Worm (Caenorhabditis elegans): ENCODE results near the gene F52E1.14.

ce11 chrV:8334360-8334759 lies 49.4 kb upstream of the F52E1.14 start, which contains the start of gene tmd-2:
- TF ChIP-seq ama-1 (optimal IDR thresholded peaks at IDR 0.05) = no peak
- no peak for TF ChIP-seq hmg-4 (GFP tag; optimal IDR thresholded peaks at IDR 0.05)
- no peak for TF ChIP-seq tra-4 (tag; optimal IDR thresholded peaks at IDR 0.05)
- no peak for TF ChIP-seq ets-7 (tag; optimal IDR thresholded peaks at IDR 0.05)
- no peak for TF ChIP-seq ceh-36 (tag; optimal IDR thresholded peaks at IDR 0.05)
- no peak for TF ChIP-seq tbx-37 (GFP tag; conservative IDR thresholded peaks at IDR 0.05)
- TF ChIP-seq F13C5.2 (tag; optimal IDR thresholded peaks at IDR 0.05) = no peak
- no peak for TF ChIP-seq flt-1 (GFP tag; IDR thresholded peaks at IDR 0.05)
- TF ChIP-seq hmbx-1 (tag; optimal IDR thresholded peaks at IDR 0.05) = no peak
- no peak for TF ChIP-seq sea-1 (GFP tag; conservative IDR thresholded peaks at IDR 0.05)
- no peak for TF ChIP-seq B0310.2 (tag; optimal IDR thresholded peaks at IDR 0.05)
- no peak for TF ChIP-seq aly-1 (tag; optimal IDR thresholded peaks at IDR 0.05)
- no peak for TF ChIP-seq tbx-11 (GFP tag; IDR thresholded peaks at IDR 0.05)
